Worm (Caenorhabditis elegans) whole organism, L1 larva: ENCODE measurements around the gene T06F4.1.

ENCODE experiments used
- aha-1 ChIP-seq: fragments of 150-350 bp; optimal IDR thresholded peaks from 2 replicates; lab custom pipeline; 2014; ENCODE audit warnings: missing biosample characterization, missing genetic modification characterization
- ces-1 ChIP-seq: fragments of 150-350 bp; optimal IDR thresholded peaks from 2 replicates; lab custom pipeline; 2014; ENCODE audit warnings: missing biosample characterization, missing genetic modification reagents, missing genetic modification characterization
- efl-1 ChIP-seq, 4 experiments: fragments of 150-350 bp; optimal IDR thresholded peaks in 3 of 4; peaks in 1 of 4; 1 replicate in 1 of 4; 2 replicates in 3 of 4; lab custom pipeline; 2014; ENCODE audit warnings: missing biosample characterization in 2 of 4, missing genetic modification characterization in 2 of 4, missing genetic modification reagents in 2 of 4
- fos-1 ChIP-seq: fragments of 150-350 bp; optimal IDR thresholded peaks from 2 replicates; lab custom pipeline; 2014; ENCODE audit warnings: missing biosample characterization, missing genetic modification characterization
- hlh-17 ChIP-seq: fragments of 200-800 bp; sonication (Bioruptor generic); optimal IDR thresholded peaks from 2 replicates; lab custom pipeline; 2018; ENCODE audit warnings: missing genetic modification characterization, mild to moderate bottlenecking, missing compliant biosample characterization, moderate library complexity, borderline replicate concordance
- lir-3 ChIP-seq: sonication (generic microtip); optimal IDR thresholded peaks from 2 replicates; lab custom pipeline; 2016; ENCODE audit warnings: mild to moderate bottlenecking, missing genetic modification characterization, moderate library complexity, missing compliant biosample characterization; ENCODE audit not compliant: poor library complexity
- nhr-237 ChIP-seq: fragments of 150-350 bp; optimal IDR thresholded peaks from 2 replicates; lab custom pipeline; 2014; ENCODE audit warnings: missing biosample characterization, missing genetic modification characterization
- nhr-71 ChIP-seq: sonication (generic microtip); optimal IDR thresholded peaks from 2 replicates; lab custom pipeline; 2016; ENCODE audit warnings: mild to moderate bottlenecking, missing genetic modification characterization, moderate library complexity, missing compliant biosample characterization
- nhr-84 ChIP-seq: sonication (generic microtip); optimal IDR thresholded peaks from 2 replicates; lab custom pipeline; 2017; ENCODE audit warnings: missing biosample characterization, missing genetic modification characterization
- sox-4 ChIP-seq: sonication (generic microtip); optimal IDR thresholded peaks from 2 replicates; lab custom pipeline; 2016; ENCODE audit warnings: missing genetic modification characterization, missing compliant biosample characterization
- ztf-11 ChIP-seq, 2 experiments: sonication (generic microtip); optimal IDR thresholded peaks; 2 replicates each; lab custom pipeline; 2016 to 2017; ENCODE audit warnings: missing genetic modification characterization in 2 of 2, missing biosample characterization in 1 of 2, missing compliant biosample characterization in 1 of 2

DNA sequence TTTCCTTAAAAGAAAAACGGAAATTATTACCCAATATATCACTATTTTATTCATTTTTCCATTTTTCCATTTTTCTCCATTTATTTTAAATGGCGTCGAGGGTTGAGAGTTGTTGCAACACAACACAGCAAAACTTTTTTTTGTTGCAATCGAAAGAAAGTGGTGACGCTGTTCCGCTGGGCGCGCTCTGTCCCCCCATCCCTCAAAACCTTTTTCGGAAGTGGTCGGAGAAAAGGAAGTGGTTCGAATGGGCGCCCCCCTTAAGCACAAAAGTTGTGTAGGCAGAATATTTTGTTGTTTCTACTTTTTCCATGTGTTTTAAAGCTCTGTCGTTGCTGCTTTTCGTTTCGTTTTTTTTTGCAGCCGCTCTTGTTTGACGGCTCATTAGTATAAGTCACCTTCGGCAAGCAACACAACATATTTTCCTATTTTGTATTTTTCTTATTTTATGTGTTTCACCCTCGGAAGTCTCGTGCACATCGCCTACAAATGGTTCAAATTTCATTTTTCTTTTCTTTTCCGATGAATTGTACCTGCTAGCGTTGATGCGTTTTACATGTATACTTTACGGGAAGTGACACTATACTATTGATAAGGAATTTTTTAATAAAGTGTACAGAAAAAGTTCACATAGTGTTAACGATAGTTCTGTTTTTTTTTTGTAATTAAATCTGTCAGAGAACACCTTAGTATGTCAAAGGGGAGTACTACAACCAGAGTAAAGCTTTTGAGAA, 61.4 kb downstream of the T06F4.1 start:
- TF ChIP-seq sox-4: no peak
- TF ChIP-seq nhr-237: no peak
- TF ChIP-seq efl-1 (optimal IDR thresholded peaks at IDR 0.05; lab: Kevin White, UChicago): no peak
- peak in 1 of 2 experiments; percentile 51 for TF ChIP-seq efl-1 (GFP tag; optimal IDR thresholded peaks at IDR 0.05 in 1 of 2; lab: Kevin White, UChicago)
- TF ChIP-seq aha-1 (tag; lab: Kevin White, UChicago): no peak
- TF ChIP-seq ztf-11 (tag; optimal IDR thresholded peaks at IDR 0.05; lab: Kevin White, UChicago): no peak
- no peak for TF ChIP-seq hlh-17 (GFP tag; lab: Kevin White, UChicago)
- no peak for TF ChIP-seq fos-1 (tag; lab: Kevin White, UChicago)
- TF ChIP-seq nhr-84 (tag; lab: Kevin White, UChicago): no peak
- TF ChIP-seq nhr-71: no peak
- TF ChIP-seq lir-3: no peak
- TF ChIP-seq ces-1 (GFP tag; lab: Kevin White, UChicago): no peak
